Worm (Caenorhabditis elegans) whole organism, L2 larva: ENCODE results near the gene fzr-1.

Experiments
- R02D3.7 ChIP-seq: fragments of 150-350 bp; optimal IDR thresholded peaks from 2 replicates; lab custom pipeline; 2014; ENCODE audit warnings: missing biosample characterization, missing genetic modification characterization
- ZK546.5 ChIP-seq: sonication (generic microtip); optimal IDR thresholded peaks from 2 replicates; lab custom pipeline; 2017; ENCODE audit warnings: missing biosample characterization, missing genetic modification characterization
- ama-1 ChIP-seq: fragments of 150-350 bp; optimal IDR thresholded peaks from 2 replicates; lab custom pipeline; 2018; ENCODE audit warnings: inconsistent platforms
- ceh-16 ChIP-seq: fragments of 150-350 bp; optimal IDR thresholded peaks from 2 replicates; lab custom pipeline; 2014; ENCODE audit warnings: missing biosample characterization, missing genetic modification characterization
- ceh-82 ChIP-seq: fragments of 150-350 bp; optimal IDR thresholded peaks from 2 replicates; lab custom pipeline; 2014; ENCODE audit warnings: missing biosample characterization, missing genetic modification characterization
- dmd-4 ChIP-seq: sonication (generic microtip); optimal IDR thresholded peaks from 2 replicates; lab custom pipeline; 2017; ENCODE audit warnings: missing biosample characterization, missing genetic modification characterization
- elt-3 ChIP-seq: sonication (generic microtip); optimal IDR thresholded peaks from 2 replicates; lab custom pipeline; 2017; ENCODE audit warnings: missing biosample characterization, missing genetic modification characterization
- fos-1 ChIP-seq: fragments of 150-350 bp; optimal IDR thresholded peaks from 2 replicates; lab custom pipeline; 2014; ENCODE audit warnings: missing biosample characterization, missing genetic modification characterization
- lin-39 ChIP-seq: fragments of 150-350 bp; optimal IDR thresholded peaks from 2 replicates; lab custom pipeline; 2014; ENCODE audit warnings: missing biosample characterization, missing genetic modification reagents, missing genetic modification characterization
- zag-1 ChIP-seq: fragments of 150-350 bp; optimal IDR thresholded peaks from 2 replicates; lab custom pipeline; 2014; ENCODE audit warnings: missing biosample characterization, missing genetic modification characterization
- ztf-11 ChIP-seq: sonication (generic microtip); optimal IDR thresholded peaks from 2 replicates; lab custom pipeline; 2017; ENCODE audit warnings: missing biosample characterization, missing genetic modification characterization
- ztf-4 ChIP-seq: fragments of 150-350 bp; optimal IDR thresholded peaks from 2 replicates; lab custom pipeline; 2014; ENCODE audit warnings: missing biosample characterization, missing genetic modification characterization

ce11 chrII:9611347-9611923, 32.8 kb downstream of the fzr-1 start, which contains the start of the genes T15H9.5 and T15H9.4:
- TF ChIP-seq ztf-11 (tag; lab: Kevin White, UChicago) = no peak
- no peak for TF ChIP-seq ceh-16 (tag; lab: Kevin White, UChicago)
- no peak for TF ChIP-seq lin-39
- TF ChIP-seq dmd-4 (tag; lab: Kevin White, UChicago) = no peak
- no peak for TF ChIP-seq ZK546.5 (tag; lab: Kevin White, UChicago)
- TF ChIP-seq fos-1 (tag; lab: Kevin White, UChicago) = no peak
- no peak for TF ChIP-seq ztf-4
- TF ChIP-seq zag-1 (tag; lab: Kevin White, UChicago) = no peak
- TF ChIP-seq ceh-82 (tag; lab: Kevin White, UChicago) = no peak
- no peak for TF ChIP-seq R02D3.7 (tag; lab: Kevin White, UChicago)
- TF ChIP-seq elt-3 (tag; lab: Kevin White, UChicago) = no peak
- no peak for TF ChIP-seq ama-1 (lab: Kevin White, UChicago)
